Worm (Caenorhabditis elegans) whole organism, mixed stage, embryonic: ENCODE results near the gene srbc-34.

Source experiments
- bed-3 ChIP-seq: fragments of 200-800 bp; sonication (Bioruptor generic); optimal IDR thresholded peaks from 3 replicates; lab custom pipeline; 2018; ENCODE audit warnings: mild to moderate bottlenecking, missing genetic modification characterization, moderate library complexity, missing compliant biosample characterization
- blmp-1 ChIP-seq: fragments of 150-350 bp; optimal IDR thresholded peaks from 2 replicates; lab custom pipeline; 2014; ENCODE audit warnings: missing biosample characterization, missing genetic modification characterization
- ceh-39 ChIP-seq: fragments of 150-350 bp; optimal IDR thresholded peaks from 2 replicates; lab custom pipeline; 2014; ENCODE audit warnings: missing biosample characterization, missing genetic modification characterization
- ceh-43 ChIP-seq: fragments of 200-800 bp; sonication (Bioruptor generic); optimal IDR thresholded peaks from 2 replicates; lab custom pipeline; 2018; ENCODE audit warnings: mild to moderate bottlenecking, missing genetic modification characterization, moderate library complexity, missing compliant biosample characterization
- ceh-83 ChIP-seq: fragments of 200-800 bp; sonication (Bioruptor generic); optimal IDR thresholded peaks from 2 replicates; lab custom pipeline; 2018; ENCODE audit warnings: mild to moderate bottlenecking, missing genetic modification characterization, missing compliant biosample characterization
- ces-1 ChIP-seq: fragments of 150-350 bp; optimal IDR thresholded peaks from 2 replicates; lab custom pipeline; 2014; ENCODE audit warnings: missing biosample characterization, missing genetic modification reagents, missing genetic modification characterization
- cnd-1 ChIP-seq: fragments of 200-800 bp; sonication (Bioruptor generic); optimal IDR thresholded peaks from 2 replicates; lab custom pipeline; 2018; ENCODE audit warnings: mild to moderate bottlenecking, missing genetic modification characterization, missing compliant biosample characterization
- drap-1 ChIP-seq: fragments of 200-800 bp; sonication (Bioruptor generic); optimal IDR thresholded peaks from 3 replicates; lab custom pipeline; 2018; ENCODE audit warnings: mild to moderate bottlenecking, missing genetic modification characterization, missing compliant biosample characterization
- elt-3 ChIP-seq: fragments of 150-350 bp; optimal IDR thresholded peaks from 2 replicates; lab custom pipeline; 2014; ENCODE audit warnings: missing biosample characterization, missing genetic modification characterization
- flh-1 ChIP-seq: fragments of 200-800 bp; sonication (Bioruptor generic); optimal IDR thresholded peaks from 2 replicates; lab custom pipeline; 2018; ENCODE audit warnings: mild to moderate bottlenecking, missing genetic modification characterization, moderate library complexity, missing compliant biosample characterization
- ham-2 ChIP-seq: fragments of 200-800 bp; sonication (Bioruptor generic); optimal IDR thresholded peaks from 2 replicates; lab custom pipeline; 2018; ENCODE audit warnings: mild to moderate bottlenecking, missing genetic modification characterization, missing compliant biosample characterization
- hlh-1 ChIP-seq: fragments of 150-350 bp; optimal IDR thresholded peaks from 2 replicates; lab custom pipeline; 2014; ENCODE audit warnings: missing biosample characterization, missing genetic modification reagents, missing genetic modification characterization
- lin-13 ChIP-seq: fragments of 150-350 bp; optimal IDR thresholded peaks from 2 replicates; lab custom pipeline; 2014; ENCODE audit warnings: missing biosample characterization, missing genetic modification characterization
- lin-32 ChIP-seq: fragments of 200-800 bp; sonication (Bioruptor generic); optimal IDR thresholded peaks from 2 replicates; lab custom pipeline; 2018; ENCODE audit warnings: mild to moderate bottlenecking, missing genetic modification characterization, missing compliant biosample characterization
- lsy-2 ChIP-seq: fragments of 150-350 bp; optimal IDR thresholded peaks from 2 replicates; lab custom pipeline; 2014; ENCODE audit warnings: missing biosample characterization, missing genetic modification characterization
- mab-5 ChIP-seq: fragments of 150-350 bp; optimal IDR thresholded peaks from 2 replicates; lab custom pipeline; 2014; ENCODE audit warnings: missing biosample characterization, missing genetic modification characterization
- mep-1 ChIP-seq: fragments of 150-350 bp; optimal IDR thresholded peaks from 2 replicates; lab custom pipeline; 2017; ENCODE audit warnings: missing biosample characterization, missing genetic modification reagents, missing genetic modification characterization, inconsistent platforms
- nhr-12 ChIP-seq: fragments of 150-350 bp; optimal IDR thresholded peaks from 2 replicates; lab custom pipeline; 2014; ENCODE audit warnings: missing biosample characterization, missing genetic modification characterization
- nhr-2 ChIP-seq: fragments of 150-350 bp; optimal IDR thresholded peaks from 2 replicates; lab custom pipeline; 2014; ENCODE audit warnings: missing biosample characterization, missing genetic modification characterization
- nhr-237 ChIP-seq: fragments of 150-350 bp; optimal IDR thresholded peaks from 2 replicates; lab custom pipeline; 2014; ENCODE audit warnings: missing biosample characterization, missing genetic modification characterization
- nhr-28 ChIP-seq: fragments of 150-350 bp; optimal IDR thresholded peaks from 2 replicates; lab custom pipeline; 2014; ENCODE audit warnings: missing biosample characterization, missing genetic modification characterization
- nhr-76 ChIP-seq: sonication (generic microtip); optimal IDR thresholded peaks from 2 replicates; lab custom pipeline; 2017; ENCODE audit warnings: missing biosample characterization, missing genetic modification characterization
- pha-4 ChIP-seq: fragments of 150-350 bp; optimal IDR thresholded peaks from 2 replicates; lab custom pipeline; 2018; ENCODE audit warnings: missing biosample characterization, missing genetic modification reagents, missing genetic modification characterization
- sem-2 ChIP-seq: fragments of 200-800 bp; sonication (Bioruptor generic); optimal IDR thresholded peaks from 2 replicates; lab custom pipeline; 2018; ENCODE audit warnings: mild to moderate bottlenecking, missing genetic modification characterization, missing compliant biosample characterization
- snpc-4 ChIP-seq: fragments of 150-350 bp; optimal IDR thresholded peaks from 2 replicates; lab custom pipeline; 2014; ENCODE audit warnings: missing biosample characterization, missing genetic modification characterization
- sptf-1 ChIP-seq: sonication (generic microtip); optimal IDR thresholded peaks from 2 replicates; lab custom pipeline; 2017; ENCODE audit warnings: mild to moderate bottlenecking, missing genetic modification characterization, moderate library complexity, missing compliant biosample characterization
- tbx-8 ChIP-seq: fragments of 200-800 bp; sonication (Bioruptor generic); optimal IDR thresholded peaks from 2 replicates; lab custom pipeline; 2018; ENCODE audit warnings: mild to moderate bottlenecking, missing genetic modification characterization, moderate library complexity, missing compliant biosample characterization
- unc-120 ChIP-seq: sonication (generic microtip); optimal IDR thresholded peaks from 2 replicates; lab custom pipeline; 2017; ENCODE audit warnings: missing genetic modification characterization, missing compliant biosample characterization; ENCODE audit not compliant: poor library complexity, severe bottlenecking
- unc-62 ChIP-seq: fragments of 150-350 bp; optimal IDR thresholded peaks from 2 replicates; lab custom pipeline; 2014; ENCODE audit warnings: missing biosample characterization, missing genetic modification reagents, missing genetic modification characterization
- zip-8 ChIP-seq: fragments of 150-350 bp; optimal IDR thresholded peaks from 2 replicates; lab custom pipeline; 2014; ENCODE audit warnings: missing biosample characterization, missing genetic modification characterization
- ztf-11 ChIP-seq: fragments of 150-350 bp; optimal IDR thresholded peaks from 2 replicates; lab custom pipeline; 2014; ENCODE audit warnings: missing biosample characterization, missing genetic modification characterization

srbc-34 gene

DNA sequence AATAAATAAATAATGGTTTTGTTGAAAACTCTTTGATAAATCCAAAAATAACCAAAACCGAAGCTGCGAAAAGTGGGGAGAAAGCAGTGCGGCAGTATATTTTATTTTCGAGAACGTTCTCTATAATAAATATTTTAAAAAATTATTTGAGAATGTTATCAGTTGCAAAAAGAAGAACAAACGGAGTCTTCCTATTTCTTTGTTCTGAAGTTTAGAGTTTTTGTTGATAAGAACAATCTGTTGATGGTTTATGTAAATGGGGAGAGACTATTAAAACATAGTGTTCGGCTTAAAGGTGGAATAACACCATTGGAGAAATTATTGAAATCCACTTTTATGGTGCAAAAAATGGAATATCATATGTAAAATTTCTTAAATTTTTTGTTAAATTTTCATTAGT is 7.0 kb downstream of the srbc-34 start:
- TF ChIP-seq nhr-28 (tag; lab: Kevin White, UChicago) = no peak
- no peak for TF ChIP-seq cnd-1 (tag; lab: Kevin White, UChicago)
- TF ChIP-seq zip-8 (tag; lab: Kevin White, UChicago) = no peak
- TF ChIP-seq blmp-1 (tag; lab: Kevin White, UChicago) = no peak
- TF ChIP-seq ham-2 (GFP tag; lab: Kevin White, UChicago) = no peak
- no peak for TF ChIP-seq pha-4 (tag; lab: Kevin White, UChicago)
- TF ChIP-seq snpc-4 (tag; lab: Kevin White, UChicago) = no peak
- TF ChIP-seq ztf-11 = no peak
- TF ChIP-seq ceh-43 (GFP tag; lab: Kevin White, UChicago) = no peak
- no peak for TF ChIP-seq flh-1
- TF ChIP-seq sptf-1 = no peak
- no peak for TF ChIP-seq lsy-2 (tag; lab: Kevin White, UChicago)
- no peak for TF ChIP-seq nhr-237 (tag; lab: Kevin White, UChicago)

DNA sequence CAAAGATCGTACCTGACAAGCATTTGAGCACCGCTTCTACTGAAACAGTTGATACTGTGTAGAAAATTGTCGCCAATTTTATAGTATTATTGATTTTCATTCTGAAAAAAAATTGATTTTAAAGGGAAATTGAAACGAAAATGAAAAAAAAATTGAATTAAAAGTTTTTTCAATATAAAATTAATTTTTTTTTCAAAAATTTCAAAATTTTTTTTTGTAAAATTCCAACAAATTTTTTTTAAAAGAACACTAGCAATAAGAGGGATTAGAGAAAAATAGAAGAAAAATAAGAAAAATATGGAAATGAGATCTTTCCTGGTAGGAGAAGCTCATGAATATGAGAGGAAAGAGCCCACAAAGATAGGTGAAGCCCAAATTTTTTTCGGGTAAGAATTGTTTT is 9.1 kb downstream of the srbc-34 start, which contains the start of gene Y113G7B.11:
Gene Y113G7B.11 (minus strand): TSS at position 101 of the 400 bp plus-strand sequence.
- TF ChIP-seq cnd-1 (tag; lab: Kevin White, UChicago) (no peak), mep-1 (tag; lab: Kevin White, UChicago) (no peak), ham-2 (GFP tag; lab: Kevin White, UChicago) (no peak), nhr-12 (tag; lab: Kevin White, UChicago) (no peak), ces-1 (GFP tag; lab: Kevin White, UChicago) (no peak), nhr-76 (tag; lab: Kevin White, UChicago) (no peak), ztf-11 (no peak), lin-13 (tag; lab: Kevin White, UChicago) (no peak), hlh-1 (tag; lab: Kevin White, UChicago) (no peak), ceh-43 (GFP tag; lab: Kevin White, UChicago) (no peak), ceh-83 (GFP tag; lab: Kevin White, UChicago) (no peak), pha-4 (tag; lab: Kevin White, UChicago) (no peak), unc-120 (tag; lab: Kevin White, UChicago) (no peak), flh-1 (no peak), sem-2 (GFP tag; lab: Kevin White, UChicago) (no peak), nhr-28 (tag; lab: Kevin White, UChicago) (no peak), drap-1 (no peak)

DNA sequence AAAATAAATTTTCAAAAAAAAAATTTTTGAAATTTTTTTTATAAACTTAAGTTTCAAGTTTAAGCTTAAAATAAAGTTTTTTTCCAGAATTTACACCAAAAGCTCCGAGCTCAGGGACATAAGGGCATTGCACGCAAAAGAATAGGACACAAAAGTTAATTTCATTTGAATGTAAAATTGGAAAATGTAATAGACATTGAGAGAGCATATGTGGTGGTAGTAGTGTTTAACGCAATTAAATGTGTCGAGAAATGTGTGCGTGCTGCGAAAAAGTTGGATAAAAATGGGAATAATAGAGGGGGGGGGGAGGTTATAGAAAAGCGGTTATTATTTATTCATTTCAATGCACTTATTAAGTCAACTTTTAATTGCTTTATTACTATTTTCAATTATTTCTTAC is 14.5 kb downstream of the srbc-34 start:
- TF ChIP-seq mab-5 (tag; lab: Kevin White, UChicago) = no peak
- no peak for TF ChIP-seq unc-62 (GFP tag; lab: Kevin White, UChicago)
- TF ChIP-seq lin-32 (GFP tag; lab: Kevin White, UChicago) = no peak
- TF ChIP-seq flh-1 = no peak
- no peak for TF ChIP-seq ceh-39
- TF ChIP-seq pha-4 (tag; lab: Kevin White, UChicago) = no peak
- TF ChIP-seq ceh-43 (GFP tag; lab: Kevin White, UChicago) = peak; percentile 33
- TF ChIP-seq hlh-1 (tag; lab: Kevin White, UChicago) = no peak
- no peak for TF ChIP-seq snpc-4 (tag; lab: Kevin White, UChicago)
- no peak for TF ChIP-seq nhr-12 (tag; lab: Kevin White, UChicago)
- TF ChIP-seq ces-1 (GFP tag; lab: Kevin White, UChicago) = peak; percentile 98
- no peak for TF ChIP-seq bed-3 (GFP tag; lab: Kevin White, UChicago)
- TF ChIP-seq drap-1 = no peak
- no peak for TF ChIP-seq nhr-28 (tag; lab: Kevin White, UChicago)
- no peak for TF ChIP-seq nhr-2 (tag; lab: Kevin White, UChicago)
- TF ChIP-seq, all 35 proteins: peak for 2

DNA sequence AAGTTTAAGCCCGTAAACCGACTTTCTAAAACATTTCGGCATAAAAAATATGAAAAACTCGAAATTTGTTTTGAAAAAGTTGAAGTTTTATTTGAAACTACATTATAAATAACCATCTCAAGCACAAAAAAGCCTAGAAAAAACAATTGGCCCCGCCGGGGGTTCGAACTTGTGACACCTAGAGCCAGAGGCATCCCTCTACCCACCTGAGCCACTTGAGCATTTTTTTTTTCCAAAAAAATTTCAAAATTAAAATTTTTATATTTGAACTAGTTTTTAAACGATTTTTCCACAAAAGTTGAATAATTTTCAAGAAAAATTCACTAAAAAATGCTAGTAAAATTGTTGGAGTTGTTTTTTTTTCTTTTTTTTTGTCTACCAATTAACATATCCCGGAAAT is 17.6 kb downstream of the srbc-34 start:
- TF ChIP-seq lin-32 (GFP tag; lab: Kevin White, UChicago) (no peak), nhr-76 (tag; lab: Kevin White, UChicago) (no peak), ham-2 (GFP tag; lab: Kevin White, UChicago) (no peak), tbx-8 (no peak), lin-13 (tag; lab: Kevin White, UChicago) (no peak), nhr-237 (tag; lab: Kevin White, UChicago) (no peak), ceh-39 (no peak), elt-3 (tag; lab: Kevin White, UChicago) (no peak), ztf-11 (no peak), ceh-43 (GFP tag; lab: Kevin White, UChicago) (no peak)

DNA sequence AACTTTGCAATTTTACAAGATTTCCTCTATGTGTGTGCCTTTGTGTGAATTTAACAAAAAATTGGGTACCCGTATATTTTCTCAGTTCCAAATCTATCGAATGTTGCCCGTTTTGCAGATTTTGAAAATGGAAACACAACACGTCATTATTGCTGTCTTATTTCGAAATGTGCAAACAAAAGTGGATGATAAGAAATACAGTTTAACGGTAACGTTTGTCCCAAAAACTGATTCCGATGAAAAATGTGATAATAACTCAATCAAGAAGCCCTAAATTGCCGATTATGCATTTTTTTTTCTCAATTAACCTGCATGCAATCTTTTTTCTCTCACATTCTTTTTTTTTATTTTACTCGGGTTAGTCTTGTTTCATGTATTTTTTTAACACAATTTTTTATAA is 19.2 kb downstream of the srbc-34 start:
- TF ChIP-seq flh-1 = no peak
- TF ChIP-seq nhr-237 (tag; lab: Kevin White, UChicago) = no peak
- TF ChIP-seq, all 35 proteins: peak for 0
